Worm (Caenorhabditis elegans) whole organism, L2 larva: ENCODE results near the gene tph-1.

Experiments
- F13H6.1 ChIP-seq: sonication (generic microtip); optimal IDR thresholded peaks from 2 replicates; lab custom pipeline; 2016; ENCODE audit warnings: missing genetic modification characterization, missing compliant biosample characterization
- R02D3.7 ChIP-seq: fragments of 150-350 bp; optimal IDR thresholded peaks from 2 replicates; lab custom pipeline; 2014; ENCODE audit warnings: missing biosample characterization, missing genetic modification characterization
- Y55F3AM.14 ChIP-seq: fragments of 200-800 bp; sonication (Bioruptor generic); optimal IDR thresholded peaks from 2 replicates; lab custom pipeline; 2018; ENCODE audit warnings: mild to moderate bottlenecking, missing genetic modification characterization, missing compliant biosample characterization
- elt-1 ChIP-seq: fragments of 150-350 bp; optimal IDR thresholded peaks from 2 replicates; lab custom pipeline; 2014; ENCODE audit warnings: missing biosample characterization, missing genetic modification characterization
- gmeb-1 ChIP-seq: fragments of 150-350 bp; optimal IDR thresholded peaks from 2 replicates; lab custom pipeline; 2014; ENCODE audit warnings: missing biosample characterization, missing genetic modification characterization
- lin-13 ChIP-seq: fragments of 150-350 bp; optimal IDR thresholded peaks from 2 replicates; lab custom pipeline; 2014; ENCODE audit warnings: missing biosample characterization, missing genetic modification reagents, missing genetic modification characterization
- mdl-1 ChIP-seq, 2 experiments: fragments of 150-350 bp in 1 of 2; sonication (generic microtip) in 1 of 2; optimal IDR thresholded peaks; 2 replicates each; lab custom pipeline; 2017; ENCODE audit warnings: missing biosample characterization in 2 of 2, missing genetic modification characterization in 2 of 2
- nhr-23 ChIP-seq: fragments of 150-350 bp; optimal IDR thresholded peaks from 2 replicates; lab custom pipeline; 2014; ENCODE audit warnings: missing biosample characterization, missing genetic modification reagents, missing genetic modification characterization
- nhr-25 ChIP-seq: fragments of 150-350 bp; sonication (generic microtip); optimal IDR thresholded peaks from 3 replicates; lab custom pipeline; 2014; ENCODE audit warnings: missing biosample characterization, missing genetic modification characterization
- nhr-6 ChIP-seq: fragments of 150-350 bp; optimal IDR thresholded peaks from 2 replicates; lab custom pipeline; 2014; ENCODE audit warnings: missing biosample characterization, missing genetic modification characterization
- nhr-77 ChIP-seq: fragments of 150-350 bp; optimal IDR thresholded peaks from 2 replicates; lab custom pipeline; 2014; ENCODE audit warnings: missing biosample characterization, missing genetic modification characterization
- sem-4 ChIP-seq: fragments of 150-350 bp; optimal IDR thresholded peaks from 2 replicates; lab custom pipeline; 2014; ENCODE audit warnings: missing biosample characterization, missing genetic modification reagents, missing genetic modification characterization
- snpc-4 ChIP-seq: fragments of 150-350 bp; optimal IDR thresholded peaks from 2 replicates; lab custom pipeline; 2014; ENCODE audit warnings: missing biosample characterization, missing genetic modification characterization
- unc-55 ChIP-seq: fragments of 150-350 bp; sonication (generic microtip); optimal IDR thresholded peaks from 3 replicates; lab custom pipeline; 2014; ENCODE audit warnings: missing biosample characterization, missing genetic modification reagents, missing genetic modification characterization

DNA sequence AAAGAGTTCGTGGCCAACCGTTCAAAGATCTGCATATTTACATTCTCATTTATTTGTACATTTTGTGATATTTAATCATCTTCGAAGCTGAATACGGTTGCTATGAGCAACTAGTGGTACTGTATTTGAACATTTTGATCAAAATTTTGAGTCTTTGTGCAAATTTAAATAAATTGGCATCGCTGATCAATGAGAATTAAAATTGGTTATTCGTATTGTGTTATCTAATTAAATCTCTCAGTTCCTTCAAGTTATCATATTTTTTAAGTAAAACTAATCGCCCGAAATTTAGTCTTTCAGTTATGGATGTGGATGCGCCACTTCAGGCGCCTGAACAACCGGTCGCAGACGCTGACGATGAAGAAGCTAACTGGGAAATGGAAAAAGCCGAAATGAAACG is 50.2 kb downstream of the tph-1 start, which contains the start of gene npp-21:
- TF ChIP-seq elt-1 (no peak), lin-13 (GFP tag; lab: Kevin White, UChicago) (no peak), nhr-25 (no peak), F13H6.1 (no peak), unc-55 (no peak), nhr-6 (tag; lab: Kevin White, UChicago) (no peak), Y55F3AM.14 (GFP tag; lab: Kevin White, UChicago) (no peak), mdl-1 (tag; optimal IDR thresholded peaks at IDR 0.05; lab: Kevin White, UChicago) (no peak), gmeb-1 (no peak), snpc-4 (tag; lab: Kevin White, UChicago) (no peak), R02D3.7 (tag; lab: Kevin White, UChicago) (no peak), nhr-23 (no peak), sem-4 (tag; lab: Kevin White, UChicago) (no peak), nhr-77 (tag; lab: Kevin White, UChicago) (no peak)
